Fruit fly (Drosophila melanogaster): Measurements from ENCODE around the gene Nepl19.

DNA sequence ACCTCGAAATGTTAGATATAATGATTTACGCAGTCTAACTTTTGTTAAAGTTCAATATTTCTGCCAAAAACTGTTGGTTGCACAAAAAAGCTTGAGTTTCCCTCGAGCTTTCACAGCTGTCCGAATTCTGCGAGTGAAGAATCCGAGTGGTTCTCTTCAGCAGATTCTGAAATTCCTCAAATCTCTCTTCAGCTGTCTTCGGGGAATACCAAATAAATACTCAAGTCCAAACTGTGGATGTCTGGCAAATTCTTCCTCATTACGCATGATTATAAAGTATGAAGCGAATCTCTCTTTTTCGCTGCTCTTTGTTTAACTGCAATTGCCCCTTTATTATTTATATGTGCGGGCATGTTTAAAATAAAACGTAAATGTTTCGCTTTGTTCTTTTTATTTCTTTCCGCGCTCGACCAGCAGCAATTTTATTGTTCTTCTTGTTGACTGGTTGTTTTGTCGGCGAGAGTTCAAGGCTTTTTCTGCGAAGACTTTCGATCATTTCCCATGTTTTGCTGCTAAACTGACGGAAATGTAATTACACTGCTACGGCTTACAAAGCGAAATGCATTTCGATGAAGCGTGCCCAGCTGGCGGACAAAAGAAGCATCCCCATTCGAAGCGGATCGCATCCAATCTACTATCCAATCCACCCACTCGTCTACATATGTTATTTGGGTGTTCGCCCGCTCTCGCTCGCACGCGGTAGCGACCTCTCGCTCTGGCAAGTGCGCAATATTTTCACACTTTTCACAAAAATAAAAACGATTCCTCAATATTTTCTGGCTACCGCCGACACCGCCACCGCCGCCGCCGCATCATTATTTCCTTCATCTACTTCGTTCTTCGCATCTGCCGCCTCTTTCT, 34.2 kb upstream of the Nepl19 start:
- TF ChIP-seq h (optimal IDR thresholded peaks at IDR 0.05) (no peak), psq (optimal IDR thresholded peaks at IDR 0.05) (no peak), ttk (optimal IDR thresholded peaks at IDR 0.05) (no peak), Myc (optimal IDR thresholded peaks at IDR 0.05) (no peak)
